Worm (Caenorhabditis elegans): ENCODE measurements around the gene glb-33.

DNA sequence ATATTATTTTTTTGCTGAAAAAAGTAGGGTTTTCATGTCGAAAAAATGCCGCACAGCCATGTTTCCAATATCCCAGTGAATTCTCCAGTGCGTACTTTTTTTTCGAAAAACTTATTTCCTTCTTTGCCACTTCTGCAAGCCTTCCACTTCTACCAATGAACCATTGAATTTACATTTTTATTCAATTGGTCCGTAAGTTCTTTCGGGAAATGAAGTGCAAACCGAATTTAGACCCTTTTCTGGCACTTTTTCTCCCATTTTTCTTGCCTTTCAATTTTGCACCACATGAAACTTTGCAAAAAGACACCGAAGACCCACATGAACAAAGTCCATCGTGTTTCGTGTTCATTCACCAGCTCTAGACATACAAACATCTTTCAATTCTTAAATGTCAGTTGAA, 9.2 kb upstream of the glb-33 start:
- TF ChIP-seq ceh-83 (GFP tag; optimal IDR thresholded peaks at IDR 0.05) (no peak), unc-39 (tag; optimal IDR thresholded peaks at IDR 0.05) (no peak), lsy-2 (tag; optimal IDR thresholded peaks at IDR 0.05) (no peak), unc-62 (GFP tag; optimal IDR thresholded peaks at IDR 0.05) (no peak), ces-1 (GFP tag; optimal IDR thresholded peaks at IDR 0.05) (peak; percentile 66)

Data from whole organism, mixed stage, embryonic.